Fruit fly (Drosophila melanogaster) whole organism: Measurements from ENCODE around the gene CG9312.
A peak's percentile ranks its signal among the peaks of the same experiment; 100 is the strongest.

Experiments
- CG8478 ChIP-seq: fragments of >200 bp; optimal IDR thresholded peaks from 2 replicates; lab custom pipeline; 2018; ENCODE audit warnings: inconsistent platforms
- pan ChIP-seq: fragments of >200 bp; optimal IDR thresholded peaks from 2 replicates; lab custom pipeline; 2017
- psq ChIP-seq: fragments of >200 bp; optimal IDR thresholded peaks from 2 replicates; lab custom pipeline; 2017
- usp ChIP-seq: fragments of >200 bp; optimal IDR thresholded peaks from 2 replicates; lab custom pipeline; 2017; ENCODE audit warnings: missing biosample characterization, missing genetic modification characterization, mixed read lengths

dm6 chr3R:13812736-13813250 is 47.2 kb downstream of the CG9312 start, which contains the start of the genes tal-1A, tal-2A, tal-3A and tal-AA:
- no peak for TF ChIP-seq psq
- TF ChIP-seq usp: no peak
- peak; percentile 11 for TF ChIP-seq CG8478 (lab: Kevin White, UChicago)
- no peak for TF ChIP-seq pan (lab: Kevin White, UChicago)
